Worm (Caenorhabditis elegans) whole organism, L2 larva: ENCODE data around the gene F52D10.4.
A peak's percentile ranks its signal among the peaks of the same experiment; 100 is the strongest.

ENCODE experiments used
- C34F6.9 ChIP-seq: fragments of 150-350 bp; optimal IDR thresholded peaks from 2 replicates; lab custom pipeline; 2014; ENCODE audit warnings: missing biosample characterization, missing genetic modification characterization
- F13H6.1 ChIP-seq: sonication (generic microtip); optimal IDR thresholded peaks from 2 replicates; lab custom pipeline; 2016; ENCODE audit warnings: missing genetic modification characterization, missing compliant biosample characterization
- R02D3.7 ChIP-seq: fragments of 150-350 bp; optimal IDR thresholded peaks from 2 replicates; lab custom pipeline; 2014; ENCODE audit warnings: missing biosample characterization, missing genetic modification characterization
- Y55F3AM.14 ChIP-seq: fragments of 200-800 bp; sonication (Bioruptor generic); optimal IDR thresholded peaks from 2 replicates; lab custom pipeline; 2018; ENCODE audit warnings: mild to moderate bottlenecking, missing genetic modification characterization, missing compliant biosample characterization
- ZK546.5 ChIP-seq: sonication (generic microtip); optimal IDR thresholded peaks from 2 replicates; lab custom pipeline; 2017; ENCODE audit warnings: missing biosample characterization, missing genetic modification characterization
- alr-1 ChIP-seq: fragments of 150-350 bp; optimal IDR thresholded peaks from 2 replicates; lab custom pipeline; 2014; ENCODE audit warnings: missing biosample characterization, missing genetic modification characterization
- ceh-16 ChIP-seq: fragments of 150-350 bp; optimal IDR thresholded peaks from 2 replicates; lab custom pipeline; 2014; ENCODE audit warnings: missing biosample characterization, missing genetic modification characterization
- ceh-82 ChIP-seq: fragments of 150-350 bp; optimal IDR thresholded peaks from 2 replicates; lab custom pipeline; 2014; ENCODE audit warnings: missing biosample characterization, missing genetic modification characterization
- crh-2 ChIP-seq: sonication (generic microtip); optimal IDR thresholded peaks from 2 replicates; lab custom pipeline; 2017; ENCODE audit warnings: missing biosample characterization, missing genetic modification characterization
- dmd-4 ChIP-seq: sonication (generic microtip); optimal IDR thresholded peaks from 2 replicates; lab custom pipeline; 2017; ENCODE audit warnings: missing biosample characterization, missing genetic modification characterization
- elt-3 ChIP-seq: sonication (generic microtip); optimal IDR thresholded peaks from 2 replicates; lab custom pipeline; 2017; ENCODE audit warnings: missing biosample characterization, missing genetic modification characterization
- lin-11 ChIP-seq: fragments of 150-350 bp; sonication (generic microtip); optimal IDR thresholded peaks from 2 replicates; lab custom pipeline; 2014; ENCODE audit warnings: missing biosample characterization, missing genetic modification characterization, inconsistent platforms, mixed read lengths
- lin-13 ChIP-seq: fragments of 150-350 bp; optimal IDR thresholded peaks from 2 replicates; lab custom pipeline; 2014; ENCODE audit warnings: missing biosample characterization, missing genetic modification reagents, missing genetic modification characterization
- lin-39 ChIP-seq: fragments of 150-350 bp; optimal IDR thresholded peaks from 2 replicates; lab custom pipeline; 2014; ENCODE audit warnings: missing biosample characterization, missing genetic modification reagents, missing genetic modification characterization
- mab-5 ChIP-seq: fragments of 150-350 bp; optimal IDR thresholded peaks from 2 replicates; lab custom pipeline; 2014; ENCODE audit warnings: missing biosample characterization, missing genetic modification characterization
- mbf-1 ChIP-seq: sonication (generic microtip); optimal IDR thresholded peaks from 2 replicates; lab custom pipeline; 2017; ENCODE audit warnings: missing biosample characterization, missing genetic modification characterization
- mdl-1 ChIP-seq, 2 experiments: fragments of 150-350 bp in 1 of 2; sonication (generic microtip) in 1 of 2; optimal IDR thresholded peaks; 2 replicates each; lab custom pipeline; 2017; ENCODE audit warnings: missing biosample characterization in 2 of 2, missing genetic modification characterization in 2 of 2
- nhr-10 ChIP-seq: sonication (generic microtip); optimal IDR thresholded peaks from 2 replicates; lab custom pipeline; 2017; ENCODE audit warnings: missing biosample characterization, missing genetic modification characterization
- nhr-11 ChIP-seq: fragments of 150-350 bp; optimal IDR thresholded peaks from 2 replicates; lab custom pipeline; 2014; ENCODE audit warnings: missing biosample characterization, missing genetic modification characterization
- nhr-12 ChIP-seq: fragments of 150-350 bp; optimal IDR thresholded peaks from 2 replicates; lab custom pipeline; 2014; ENCODE audit warnings: missing biosample characterization, missing genetic modification characterization
- nhr-129 ChIP-seq: fragments of 150-350 bp; optimal IDR thresholded peaks from 2 replicates; lab custom pipeline; 2014; ENCODE audit warnings: missing biosample characterization, missing genetic modification characterization
- nhr-21 ChIP-seq: fragments of 150-350 bp; optimal IDR thresholded peaks from 2 replicates; lab custom pipeline; 2014; ENCODE audit warnings: missing biosample characterization, missing genetic modification characterization
- nhr-25 ChIP-seq: fragments of 150-350 bp; sonication (generic microtip); optimal IDR thresholded peaks from 3 replicates; lab custom pipeline; 2014; ENCODE audit warnings: missing biosample characterization, missing genetic modification characterization
- nhr-6 ChIP-seq: fragments of 150-350 bp; optimal IDR thresholded peaks from 2 replicates; lab custom pipeline; 2014; ENCODE audit warnings: missing biosample characterization, missing genetic modification characterization
- sem-4 ChIP-seq: fragments of 150-350 bp; optimal IDR thresholded peaks from 2 replicates; lab custom pipeline; 2014; ENCODE audit warnings: missing biosample characterization, missing genetic modification reagents, missing genetic modification characterization
- skn-1 ChIP-seq: sonication (generic microtip); optimal IDR thresholded peaks from 2 replicates; lab custom pipeline; 2017; ENCODE audit warnings: missing biosample characterization, missing genetic modification characterization
- sma-3 ChIP-seq: sonication (generic microtip); optimal IDR thresholded peaks from 2 replicates; lab custom pipeline; 2016; ENCODE audit warnings: missing genetic modification reagents, missing genetic modification characterization, missing compliant biosample characterization
- sma-9 ChIP-seq, 2 experiments: fragments of 150-350 bp in 1 of 2; sonication (generic microtip) in 1 of 2; optimal IDR thresholded peaks; 2 replicates each; lab custom pipeline; 2014 to 2016; ENCODE audit warnings: missing genetic modification characterization in 2 of 2, mild to moderate bottlenecking in 1 of 2, missing biosample characterization in 1 of 2, missing compliant biosample characterization in 1 of 2, missing genetic modification reagents in 1 of 2, moderate library complexity in 1 of 2
- snpc-4 ChIP-seq: fragments of 150-350 bp; optimal IDR thresholded peaks from 2 replicates; lab custom pipeline; 2014; ENCODE audit warnings: missing biosample characterization, missing genetic modification characterization
- unc-39 ChIP-seq: fragments of 150-350 bp; optimal IDR thresholded peaks from 2 replicates; lab custom pipeline; 2014; ENCODE audit warnings: missing biosample characterization, missing genetic modification characterization
- zag-1 ChIP-seq: fragments of 150-350 bp; optimal IDR thresholded peaks from 2 replicates; lab custom pipeline; 2014; ENCODE audit warnings: missing biosample characterization, missing genetic modification characterization
- ztf-1 ChIP-seq: fragments of 200-800 bp; sonication (Bioruptor generic); conservative IDR thresholded peaks from 2 replicates; pipeline ENCODE4 v1.3.6; 2022; ENCODE audit warnings: missing genetic modification characterization, missing compliant biosample characterization
- ztf-11 ChIP-seq: sonication (generic microtip); optimal IDR thresholded peaks from 2 replicates; lab custom pipeline; 2017; ENCODE audit warnings: missing biosample characterization, missing genetic modification characterization
- ztf-4 ChIP-seq: fragments of 150-350 bp; optimal IDR thresholded peaks from 2 replicates; lab custom pipeline; 2014; ENCODE audit warnings: missing biosample characterization, missing genetic modification characterization

F52D10.4 gene

ce11 chrX:11628580-11628979, 11.3 kb downstream of the F52D10.4 start, which contains the start of gene spp-30:
Gene spp-30 (minus strand): TSS chrX:11628680.
- TF ChIP-seq zag-1 (tag; lab: Kevin White, UChicago) (no peak), ceh-16 (tag; lab: Kevin White, UChicago) (no peak), mab-5 (tag; lab: Kevin White, UChicago) (no peak), ZK546.5 (no peak), lin-13 (GFP tag; lab: Kevin White, UChicago) (no peak), nhr-10 (tag; lab: Kevin White, UChicago) (no peak), mbf-1 (tag; lab: Kevin White, UChicago) (no peak), sma-9 (GFP tag; optimal IDR thresholded peaks at IDR 0.05; lab: Kevin White, UChicago) (no peak), sma-9 (tag; optimal IDR thresholded peaks at IDR 0.05; lab: Kevin White, UChicago) (no peak), crh-2 (no peak), nhr-129 (tag; lab: Kevin White, UChicago) (no peak), mdl-1 (tag; optimal IDR thresholded peaks at IDR 0.05; lab: Kevin White, UChicago) (no peak), sem-4 (tag; lab: Kevin White, UChicago) (no peak)
- TF ChIP-seq, all 48 proteins: peak for 0

DNA sequence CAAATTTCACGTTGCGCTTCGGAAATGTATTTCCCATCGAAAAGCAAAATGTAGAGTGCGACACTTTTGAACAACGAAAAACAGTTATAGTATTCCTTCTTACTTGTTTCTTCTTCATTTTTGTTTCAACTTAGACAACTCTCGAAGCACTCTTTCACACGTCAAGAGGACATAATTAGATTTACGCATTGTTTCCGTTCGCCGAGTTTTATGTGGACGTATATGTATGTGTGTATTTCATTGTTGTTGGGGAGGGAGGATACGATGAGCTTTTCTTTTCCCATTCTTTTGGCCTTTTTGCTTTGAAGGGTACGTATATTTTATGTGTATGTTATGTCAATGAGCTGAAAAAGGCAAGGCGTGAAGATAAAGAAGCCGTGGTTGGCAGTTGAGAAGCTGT, 13.2 kb downstream of the F52D10.4 start:
- TF ChIP-seq mdl-1 (tag; optimal IDR thresholded peaks at IDR 0.05; lab: Kevin White, UChicago) (no peak), zag-1 (tag; lab: Kevin White, UChicago) (peak; percentile 27), lin-11 (tag; lab: Kevin White, UChicago) (no peak)

- TF ChIP-seq ZK546.5 (no peak), F13H6.1 (no peak), nhr-11 (tag; lab: Kevin White, UChicago) (no peak), ceh-16 (tag; lab: Kevin White, UChicago) (no peak), ceh-82 (tag; lab: Kevin White, UChicago) (no peak), lin-39 (tag; lab: Kevin White, UChicago) (no peak), ztf-11 (no peak), mbf-1 (tag; lab: Kevin White, UChicago) (no peak), nhr-25 (no peak), nhr-10 (tag; lab: Kevin White, UChicago) (no peak), dmd-4 (tag; lab: Kevin White, UChicago) (no peak), lin-13 (GFP tag; lab: Kevin White, UChicago) (no peak), nhr-129 (tag; lab: Kevin White, UChicago) (no peak)
- TF ChIP-seq, all 48 proteins: peak for 0
These were observed 14.8 kb downstream of the F52D10.4 start, which contains the start of gene sto-6 for ce11 chrX:11632107-11632506. Gene sto-6 (plus strand): TSS chrX:11632407.

ce11 chrX:11633278-11633677, 16.0 kb downstream of the F52D10.4 start:
- no peak for TF ChIP-seq lin-39 (tag; lab: Kevin White, UChicago)
- no peak for TF ChIP-seq lin-13 (GFP tag; lab: Kevin White, UChicago)
- TF ChIP-seq ztf-11 = no peak
- no peak for TF ChIP-seq snpc-4 (tag; lab: Kevin White, UChicago)
- TF ChIP-seq nhr-6 (tag; lab: Kevin White, UChicago) = no peak
- no peak for TF ChIP-seq R02D3.7 (tag; lab: Kevin White, UChicago)
- TF ChIP-seq C34F6.9 (tag; lab: Kevin White, UChicago) = no peak
- no peak for TF ChIP-seq F13H6.1
- no peak for TF ChIP-seq lin-11 (tag; lab: Kevin White, UChicago)
- TF ChIP-seq zag-1 (tag; lab: Kevin White, UChicago) = no peak
- no peak for TF ChIP-seq nhr-10 (tag; lab: Kevin White, UChicago)
- no peak for TF ChIP-seq mab-5 (tag; lab: Kevin White, UChicago)
- TF ChIP-seq nhr-21 (tag; lab: Kevin White, UChicago) = no peak
- no peak for TF ChIP-seq sma-3 (GFP tag; lab: Kevin White, UChicago)
- TF ChIP-seq mdl-1 (tag; optimal IDR thresholded peaks at IDR 0.05; lab: Kevin White, UChicago) = no peak

ce11 chrX:11637721-11638120, 20.5 kb downstream of the F52D10.4 start:
- no peak for TF ChIP-seq alr-1 (tag; lab: Kevin White, UChicago)
- no peak for TF ChIP-seq Y55F3AM.14
- TF ChIP-seq nhr-21 (tag; lab: Kevin White, UChicago) = no peak
- TF ChIP-seq elt-3 (tag; lab: Kevin White, UChicago) = no peak
- TF ChIP-seq skn-1 (tag; lab: Kevin White, UChicago) = no peak
- TF ChIP-seq, all 48 proteins: peak for 0

ce11 chrX:11638987-11639386, 21.7 kb downstream of the F52D10.4 start:
- TF ChIP-seq snpc-4 (tag; lab: Kevin White, UChicago) (no peak), unc-39 (tag; lab: Kevin White, UChicago) (no peak), nhr-11 (tag; lab: Kevin White, UChicago) (no peak), ztf-11 (no peak), sma-9 (GFP tag; optimal IDR thresholded peaks at IDR 0.05; lab: Kevin White, UChicago) (no peak), sma-9 (tag; optimal IDR thresholded peaks at IDR 0.05; lab: Kevin White, UChicago) (no peak), ztf-1 (no peak), lin-11 (tag; lab: Kevin White, UChicago) (no peak), ceh-82 (tag; lab: Kevin White, UChicago) (no peak), ztf-4 (no peak), nhr-12 (no peak)
